Worm (Caenorhabditis elegans) whole organism, early embryonic: ENCODE measurements around the gene C05D12.3.

Source experiments
- B0310.2 ChIP-seq: sonication (generic microtip); optimal IDR thresholded peaks from 2 replicates; lab custom pipeline; 2016; ENCODE audit warnings: mild to moderate bottlenecking, missing genetic modification characterization, missing compliant biosample characterization
- F13C5.2 ChIP-seq: sonication (generic microtip); optimal IDR thresholded peaks from 2 replicates; lab custom pipeline; 2017; ENCODE audit warnings: mild to moderate bottlenecking, missing genetic modification characterization, inconsistent platforms, missing compliant biosample characterization
- aly-1 ChIP-seq: sonication (generic microtip); optimal IDR thresholded peaks from 2 replicates; lab custom pipeline; 2016; ENCODE audit warnings: missing genetic modification characterization, missing compliant biosample characterization
- ama-1 ChIP-seq: fragments of 150-350 bp; optimal IDR thresholded peaks from 2 replicates; lab custom pipeline; 2014
- ceh-13 ChIP-seq: fragments of 200-800 bp; sonication (Bioruptor generic); optimal IDR thresholded peaks from 2 replicates; lab custom pipeline; 2018; ENCODE audit warnings: mild to moderate bottlenecking, missing genetic modification characterization, missing compliant biosample characterization
- ceh-36 ChIP-seq: sonication (generic microtip); optimal IDR thresholded peaks from 2 replicates; lab custom pipeline; 2016; ENCODE audit warnings: missing genetic modification characterization, inconsistent platforms, missing compliant biosample characterization
- ets-7 ChIP-seq: sonication (generic microtip); optimal IDR thresholded peaks from 2 replicates; lab custom pipeline; 2016; ENCODE audit warnings: missing genotype, missing genetic modification characterization, missing compliant biosample characterization
- flt-1 ChIP-seq: fragments of 200-800 bp; sonication (Bioruptor generic); IDR thresholded peaks from 2 replicates; pipeline ENCODE4 v1.3.6; 2022; ENCODE audit warnings: missing genetic modification characterization, missing compliant biosample characterization
- hmbx-1 ChIP-seq: sonication (generic microtip); optimal IDR thresholded peaks from 2 replicates; lab custom pipeline; 2016; ENCODE audit warnings: mild to moderate bottlenecking, missing genetic modification characterization, missing compliant biosample characterization
- hmg-4 ChIP-seq: fragments of 200-800 bp; sonication (Bioruptor generic); optimal IDR thresholded peaks from 2 replicates; lab custom pipeline; 2018; ENCODE audit warnings: mild to moderate bottlenecking, missing genetic modification characterization, missing compliant biosample characterization
- hnd-1 ChIP-seq: sonication (generic microtip); optimal IDR thresholded peaks from 2 replicates; lab custom pipeline; 2016; ENCODE audit warnings: missing genetic modification characterization, missing compliant biosample characterization
- pes-1 ChIP-seq: fragments of 200-800 bp; sonication (Bioruptor generic); IDR thresholded peaks from 2 replicates; pipeline ENCODE4 v1.3.6; 2022; ENCODE audit warnings: missing genetic modification reagents, missing genetic modification characterization, missing compliant biosample characterization
- scrt-1 ChIP-seq: fragments of 200-800 bp; sonication (Bioruptor generic); IDR thresholded peaks from 2 replicates; pipeline ENCODE4 v1.3.6; 2022; ENCODE audit warnings: missing genetic modification characterization, missing compliant biosample characterization
- sea-1 ChIP-seq: fragments of 200-800 bp; sonication (Bioruptor generic); conservative IDR thresholded peaks from 2 replicates; pipeline ENCODE4 v1.3.6; 2022; ENCODE audit warnings: missing genetic modification characterization, missing compliant biosample characterization
- tbx-11 ChIP-seq: fragments of 200-800 bp; sonication (Bioruptor generic); IDR thresholded peaks from 2 replicates; pipeline ENCODE4 v1.3.6; 2022; ENCODE audit warnings: missing genetic modification characterization, missing compliant biosample characterization
- tbx-37 ChIP-seq: fragments of 200-800 bp; sonication (Bioruptor generic); conservative IDR thresholded peaks from 2 replicates; pipeline ENCODE4 v1.3.6; 2022; ENCODE audit warnings: missing genetic modification reagents, missing genetic modification characterization, missing compliant biosample characterization
- tra-4 ChIP-seq: sonication (generic microtip); optimal IDR thresholded peaks from 2 replicates; lab custom pipeline; 2017; ENCODE audit warnings: missing genetic modification characterization, missing compliant biosample characterization

Gene C05D12.3

ce11 chrII:11450882-11451281, 25.8 kb downstream of the C05D12.3 start:
- TF ChIP-seq tbx-11 (GFP tag; lab: Robert Waterston, UW) (no peak), hmg-4 (GFP tag; lab: Kevin White, UChicago) (no peak), F13C5.2 (tag; lab: Kevin White, UChicago) (no peak), hmbx-1 (tag; lab: Kevin White, UChicago) (no peak), flt-1 (GFP tag; lab: Robert Waterston, UW) (no peak), ama-1 (lab: Kevin White, UChicago) (no peak), tbx-37 (GFP tag; lab: Robert Waterston, UW) (no peak), tra-4 (tag; lab: Kevin White, UChicago) (no peak)

DNA sequence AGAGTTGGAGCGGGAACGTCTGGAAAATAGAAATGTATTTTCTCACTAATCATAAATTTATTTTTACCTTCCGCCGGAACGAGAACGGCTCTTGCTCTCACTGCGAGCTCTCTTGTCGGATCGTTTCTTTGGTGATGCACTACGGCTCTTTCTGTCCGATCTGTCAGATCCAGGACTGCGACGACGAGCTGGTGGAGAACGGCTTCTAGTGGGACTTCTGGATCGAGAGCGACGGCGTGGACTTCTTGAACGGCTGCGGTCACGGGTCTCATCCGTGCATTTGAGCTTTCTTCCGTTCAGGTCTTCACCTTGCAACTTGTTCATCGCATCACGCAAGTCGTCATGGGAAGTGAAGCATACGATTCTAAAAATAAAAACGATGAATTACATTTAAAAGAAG, 26.7 kb downstream of the C05D12.3 start:
- TF ChIP-seq hmg-4 (GFP tag; lab: Kevin White, UChicago), result no peak
- no peak for TF ChIP-seq ama-1 (lab: Kevin White, UChicago)
- no peak for TF ChIP-seq scrt-1 (GFP tag; lab: Robert Waterston, UW)
- TF ChIP-seq flt-1 (GFP tag; lab: Robert Waterston, UW), result no peak
- TF ChIP-seq tbx-37 (GFP tag; lab: Robert Waterston, UW), result no peak
- TF ChIP-seq tra-4 (tag; lab: Kevin White, UChicago), result no peak
- no peak for TF ChIP-seq F13C5.2 (tag; lab: Kevin White, UChicago)
- no peak for TF ChIP-seq ceh-13
- no peak for TF ChIP-seq ceh-36
- no peak for TF ChIP-seq hmbx-1 (tag; lab: Kevin White, UChicago)
- no peak for TF ChIP-seq B0310.2 (tag; lab: Kevin White, UChicago)
- TF ChIP-seq aly-1 (tag; lab: Kevin White, UChicago), result no peak

ce11 chrII:11452498-11453005, 27.5 kb downstream of the C05D12.3 start, which contains the start of gene rsp-2:
rsp-2 (minus strand) TSS chrII:11452955.
- TF ChIP-seq hnd-1 (tag; lab: Kevin White, UChicago) (no peak), F13C5.2 (tag; lab: Kevin White, UChicago) (no peak), ama-1 (lab: Kevin White, UChicago) (no peak), flt-1 (GFP tag; lab: Robert Waterston, UW) (no peak), hmbx-1 (tag; lab: Kevin White, UChicago) (no peak), aly-1 (tag; lab: Kevin White, UChicago) (no peak), B0310.2 (tag; lab: Kevin White, UChicago) (no peak), scrt-1 (GFP tag; lab: Robert Waterston, UW) (no peak), sea-1 (GFP tag; lab: Robert Waterston, UW) (no peak), tra-4 (tag; lab: Kevin White, UChicago) (no peak), tbx-37 (GFP tag; lab: Robert Waterston, UW) (no peak), ceh-13 (no peak), hmg-4 (GFP tag; lab: Kevin White, UChicago) (no peak), ets-7 (tag; lab: Kevin White, UChicago) (no peak), tbx-11 (GFP tag; lab: Robert Waterston, UW) (no peak), ceh-36 (no peak)

- TF ChIP-seq tra-4 (tag; lab: Kevin White, UChicago), result peak; percentile 30
- TF ChIP-seq flt-1 (GFP tag; lab: Robert Waterston, UW), result no peak
- TF ChIP-seq ama-1 (lab: Kevin White, UChicago), result no peak
- peak; percentile 73 for TF ChIP-seq aly-1 (tag; lab: Kevin White, UChicago)
- TF ChIP-seq sea-1 (GFP tag; lab: Robert Waterston, UW), result no peak
- peak; percentile 54; the same call in 1 of the 2 replicates for TF ChIP-seq pes-1
- TF ChIP-seq B0310.2 (tag; lab: Kevin White, UChicago), result no peak
- TF ChIP-seq hmbx-1 (tag; lab: Kevin White, UChicago), result no peak
- no peak for TF ChIP-seq ets-7 (tag; lab: Kevin White, UChicago)
- peak; percentile 62 for TF ChIP-seq ceh-36
- TF ChIP-seq hmg-4 (GFP tag; lab: Kevin White, UChicago), result peak; percentile 55
- peak; percentile 4 for TF ChIP-seq F13C5.2 (tag; lab: Kevin White, UChicago)
- TF ChIP-seq tbx-37 (GFP tag; lab: Robert Waterston, UW), result 0 out of 2 replicates have a peak, but pooled peaks have one; percentile 8
- TF ChIP-seq tbx-11 (GFP tag; lab: Robert Waterston, UW), result no peak
- TF ChIP-seq scrt-1 (GFP tag; lab: Robert Waterston, UW), result peak; percentile 48; the same call in 1 of the 2 replicates
- TF ChIP-seq hnd-1 (tag; lab: Kevin White, UChicago), result no peak
- no peak for TF ChIP-seq ceh-13
Observed at ce11 chrII:11453025-11453424, 28.0 kb downstream of the C05D12.3 start, which contains the start of gene rsp-1. rsp-1 (plus strand) TSS chrII:11453362.

- TF ChIP-seq tbx-11 (GFP tag; lab: Robert Waterston, UW), result no peak
- TF ChIP-seq ets-7 (tag; lab: Kevin White, UChicago), result no peak
- no peak for TF ChIP-seq ceh-36
- TF ChIP-seq hmg-4 (GFP tag; lab: Kevin White, UChicago), result no peak
- no peak for TF ChIP-seq F13C5.2 (tag; lab: Kevin White, UChicago)
- TF ChIP-seq sea-1 (GFP tag; lab: Robert Waterston, UW), result no peak
- TF ChIP-seq aly-1 (tag; lab: Kevin White, UChicago), result no peak
- TF ChIP-seq hmbx-1 (tag; lab: Kevin White, UChicago), result no peak
- no peak for TF ChIP-seq ama-1 (lab: Kevin White, UChicago)
- no peak for TF ChIP-seq tbx-37 (GFP tag; lab: Robert Waterston, UW)
- TF ChIP-seq scrt-1 (GFP tag; lab: Robert Waterston, UW), result no peak
- TF ChIP-seq tra-4 (tag; lab: Kevin White, UChicago), result no peak
- TF ChIP-seq B0310.2 (tag; lab: Kevin White, UChicago), result no peak
- TF ChIP-seq pes-1, result no peak
- TF ChIP-seq flt-1 (GFP tag; lab: Robert Waterston, UW), result no peak
Observed at ce11 chrII:11453639-11454038, 28.6 kb downstream of the C05D12.3 start.

DNA sequence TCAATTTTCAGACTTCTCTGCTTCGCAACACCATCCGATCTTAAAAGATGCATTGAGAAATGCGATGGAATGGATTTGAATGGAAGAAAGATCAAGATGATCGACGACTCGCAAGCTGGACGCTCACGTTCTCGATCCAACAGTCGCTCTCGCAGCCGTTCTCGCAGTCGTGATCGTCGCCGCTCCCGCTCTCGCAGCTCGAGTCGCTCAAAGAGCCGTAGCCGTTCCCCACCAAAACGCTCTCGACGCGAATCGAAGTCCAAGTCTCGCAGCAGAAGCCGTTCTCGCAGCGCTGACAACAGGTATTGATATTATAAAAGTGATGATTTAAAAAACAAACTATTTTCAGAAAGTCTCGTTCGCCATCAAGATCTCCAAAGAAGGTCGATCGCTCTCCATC, 30.1 kb downstream of the C05D12.3 start:
- TF ChIP-seq tra-4 (tag; lab: Kevin White, UChicago), result no peak
- no peak for TF ChIP-seq tbx-11 (GFP tag; lab: Robert Waterston, UW)
- no peak for TF ChIP-seq ets-7 (tag; lab: Kevin White, UChicago)
- no peak for TF ChIP-seq scrt-1 (GFP tag; lab: Robert Waterston, UW)
- no peak for TF ChIP-seq F13C5.2 (tag; lab: Kevin White, UChicago)
- TF ChIP-seq hmg-4 (GFP tag; lab: Kevin White, UChicago), result no peak
- no peak for TF ChIP-seq hnd-1 (tag; lab: Kevin White, UChicago)
- TF ChIP-seq ceh-13, result no peak
- no peak for TF ChIP-seq pes-1
- no peak for TF ChIP-seq flt-1 (GFP tag; lab: Robert Waterston, UW)
- no peak for TF ChIP-seq B0310.2 (tag; lab: Kevin White, UChicago)
- TF ChIP-seq ceh-36, result no peak
- TF ChIP-seq hmbx-1 (tag; lab: Kevin White, UChicago), result no peak
- TF ChIP-seq sea-1 (GFP tag; lab: Robert Waterston, UW), result no peak
- TF ChIP-seq tbx-37 (GFP tag; lab: Robert Waterston, UW), result no peak
- TF ChIP-seq ama-1 (lab: Kevin White, UChicago), result no peak
- TF ChIP-seq aly-1 (tag; lab: Kevin White, UChicago), result no peak
